Worm (Caenorhabditis elegans) whole organism, late embryonic: ENCODE measurements around the gene T04H1.5.

ENCODE experiments used
- F13H6.1 ChIP-seq: sonication (generic microtip); optimal IDR thresholded peaks from 2 replicates; lab custom pipeline; 2016; ENCODE audit warnings: missing genetic modification characterization, missing compliant biosample characterization
- ceh-19 ChIP-seq: fragments of 200-800 bp; sonication (Bioruptor generic); optimal IDR thresholded peaks from 2 replicates; lab custom pipeline; 2018; ENCODE audit warnings: mild to moderate bottlenecking, missing genetic modification characterization, missing compliant biosample characterization
- ceh-48 ChIP-seq: sonication (generic microtip); optimal IDR thresholded peaks from 2 replicates; lab custom pipeline; 2016; ENCODE audit warnings: missing genetic modification characterization, inconsistent platforms, missing compliant biosample characterization
- elt-2 ChIP-seq: sonication (generic microtip); optimal IDR thresholded peaks from 2 replicates; lab custom pipeline; 2016; ENCODE audit warnings: missing genetic modification reagents, missing genetic modification characterization, missing compliant biosample characterization
- fkh-10 ChIP-seq: fragments of 150-350 bp; optimal IDR thresholded peaks from 2 replicates; lab custom pipeline; 2014; ENCODE audit warnings: missing biosample characterization, missing genetic modification reagents, missing genetic modification characterization
- hlh-15 ChIP-seq: sonication (generic microtip); optimal IDR thresholded peaks from 2 replicates; lab custom pipeline; 2016; ENCODE audit warnings: missing genetic modification characterization, missing compliant biosample characterization
- lin-11 ChIP-seq: fragments of 200-800 bp; sonication (Bioruptor generic); optimal IDR thresholded peaks from 2 replicates; lab custom pipeline; 2018; ENCODE audit warnings: mild to moderate bottlenecking, missing genetic modification characterization, missing compliant biosample characterization
- nhr-11 ChIP-seq: fragments of 150-350 bp; optimal IDR thresholded peaks from 2 replicates; lab custom pipeline; 2014; ENCODE audit warnings: missing biosample characterization, missing genetic modification characterization
- pag-3 ChIP-seq: sonication (generic microtip); optimal IDR thresholded peaks from 2 replicates; lab custom pipeline; 2016; ENCODE audit warnings: missing compliant biosample characterization, missing genetic modification characterization, borderline replicate concordance
- pqm-1 ChIP-seq: sonication (generic microtip); optimal IDR thresholded peaks from 2 replicates; lab custom pipeline; 2016; ENCODE audit warnings: missing genetic modification characterization, missing compliant biosample characterization
- unc-42 ChIP-seq: sonication (generic microtip); optimal IDR thresholded peaks from 2 replicates; lab custom pipeline; 2016; ENCODE audit warnings: missing genotype, missing genetic modification characterization, missing compliant biosample characterization

ce11 chrV:12256398-12256797 is 5.3 kb downstream of the T04H1.5 start, which contains the start of gene ugt-55:
- TF ChIP-seq ceh-48 = no peak
- no peak for TF ChIP-seq pqm-1 (tag; lab: Kevin White, UChicago)
- no peak for TF ChIP-seq lin-11 (tag; lab: Kevin White, UChicago)
- TF ChIP-seq nhr-11 (tag; lab: Kevin White, UChicago) = no peak
- no peak for TF ChIP-seq fkh-10 (GFP tag; lab: Kevin White, UChicago)
- TF ChIP-seq pag-3 (tag; lab: Kevin White, UChicago) = no peak
- no peak for TF ChIP-seq ceh-19 (GFP tag; lab: Kevin White, UChicago)
- TF ChIP-seq elt-2 (tag; lab: Kevin White, UChicago) = no peak
- TF ChIP-seq unc-42 = no peak
- no peak for TF ChIP-seq F13H6.1 (tag; lab: Kevin White, UChicago)
- TF ChIP-seq hlh-15 (tag; lab: Kevin White, UChicago) = no peak
